Fruit fly (Drosophila melanogaster) whole organism, embryonic: ENCODE data around the gene CG1983.
A peak's percentile ranks its signal among the peaks of the same experiment; 100 is the strongest.

Experiments used
- Abd-B ChIP-seq: fragments of 200-800 bp; sonication (Bioruptor generic); optimal IDR thresholded peaks from 2 replicates; lab custom pipeline; 2018; ENCODE audit warnings: missing biosample characterization, mild to moderate bottlenecking, missing genetic modification characterization, moderate library complexity
- Bgb ChIP-seq: fragments of 200-800 bp; sonication (Bioruptor generic); IDR thresholded peaks from 2 replicates; pipeline ENCODE4 v1.3.6; 2022; ENCODE audit warnings: missing biosample characterization, missing genetic modification characterization; ENCODE audit not compliant: partially characterized antibody
- Blimp-1 ChIP-seq: fragments of 200-800 bp; sonication (Bioruptor generic); optimal IDR thresholded peaks from 3 replicates; lab custom pipeline; 2018; ENCODE audit warnings: missing biosample characterization, missing genetic modification characterization, mild to moderate bottlenecking, moderate library complexity, missing genetic modification reagents
- Bteb2 ChIP-seq: fragments of 200-800 bp; sonication (Bioruptor generic); optimal IDR thresholded peaks from 2 replicates; lab custom pipeline; 2016; ENCODE audit warnings: missing biosample characterization, missing genetic modification characterization
- CG10209 ChIP-seq: fragments of 200-800 bp; sonication (Bioruptor generic); optimal IDR thresholded peaks from 3 replicates; lab custom pipeline; 2017; ENCODE audit warnings: missing biosample characterization, mild to moderate bottlenecking, missing genetic modification characterization, missing genetic modification reagents
- CG10366 ChIP-seq: fragments of 200-800 bp; sonication (Bioruptor generic); IDR thresholded peaks from 2 replicates; pipeline ENCODE4 v1.3.6; 2022; ENCODE audit warnings: missing biosample characterization, missing genetic modification characterization
- CG11247 ChIP-seq: fragments of 200-800 bp; sonication (Bioruptor generic); IDR thresholded peaks from 2 replicates; pipeline ENCODE4 v1.3.6; 2022; ENCODE audit warnings: missing biosample characterization, missing genetic modification characterization
- CG12071 ChIP-seq: fragments of 200-800 bp; sonication (Bioruptor generic); optimal IDR thresholded peaks from 3 replicates; lab custom pipeline; 2018; ENCODE audit warnings: missing biosample characterization, mild to moderate bottlenecking, missing genetic modification characterization
- CG12219 ChIP-seq: fragments of 200-800 bp; sonication (Bioruptor generic); optimal IDR thresholded peaks from 3 replicates; lab custom pipeline; 2018; ENCODE audit warnings: missing biosample characterization, mild to moderate bottlenecking, missing genetic modification characterization
- CG12299 ChIP-seq: fragments of 200-800 bp; sonication (Bioruptor generic); optimal IDR thresholded peaks from 2 replicates; lab custom pipeline; 2018; ENCODE audit warnings: missing biosample characterization, mild to moderate bottlenecking, missing genetic modification characterization
- CG13287 ChIP-seq: fragments of 200-800 bp; sonication (Bioruptor generic); IDR thresholded peaks from 2 replicates; pipeline ENCODE4 v1.3.6; 2022; ENCODE audit warnings: missing biosample characterization, missing genetic modification characterization; ENCODE audit not compliant: partially characterized antibody
- CG1602 ChIP-seq: fragments of 200-800 bp; sonication (Bioruptor generic); optimal IDR thresholded peaks from 3 replicates; lab custom pipeline; 2016; ENCODE audit warnings: missing biosample characterization, missing genetic modification characterization
- CG17359 ChIP-seq: fragments of 200-800 bp; sonication (Bioruptor generic); optimal IDR thresholded peaks from 3 replicates; lab custom pipeline; 2018; ENCODE audit warnings: missing biosample characterization, mild to moderate bottlenecking, missing genetic modification characterization, moderate library complexity
- CG31441 ChIP-seq: fragments of 200-800 bp; sonication (Bioruptor generic); IDR thresholded peaks from 2 replicates; pipeline ENCODE4 v1.3.6; 2022; ENCODE audit warnings: missing biosample characterization, missing genetic modification characterization
- CG3407 ChIP-seq: fragments of 200-800 bp; sonication (Bioruptor generic); optimal IDR thresholded peaks from 2 replicates; lab custom pipeline; 2018; ENCODE audit warnings: missing biosample characterization, mild to moderate bottlenecking, missing genetic modification characterization
- CG3838 ChIP-seq: fragments of 200-800 bp; sonication (Bioruptor generic); optimal IDR thresholded peaks from 3 replicates; lab custom pipeline; 2016; ENCODE audit warnings: missing biosample characterization, missing genetic modification characterization
- CG42726 ChIP-seq: fragments of 200-800 bp; sonication (Bioruptor generic); IDR thresholded peaks from 2 replicates; pipeline ENCODE4 v1.3.6; 2022; ENCODE audit warnings: missing biosample characterization, missing genetic modification characterization; ENCODE audit not compliant: partially characterized antibody
- CG6689 ChIP-seq: fragments of 200-800 bp; sonication (Bioruptor generic); IDR thresholded peaks from 2 replicates; pipeline ENCODE4 v1.3.6; 2022; ENCODE audit warnings: missing biosample characterization, missing genetic modification characterization
- CG6791 ChIP-seq: fragments of 200-800 bp; sonication (Bioruptor generic); IDR thresholded peaks from 3 replicates; pipeline ENCODE4 v1.3.6; 2022; ENCODE audit warnings: missing biosample characterization, missing genetic modification characterization; ENCODE audit not compliant: partially characterized antibody
- CG6854 ChIP-seq: fragments of 200-800 bp; sonication (Bioruptor generic); optimal IDR thresholded peaks from 3 replicates; lab custom pipeline; 2017; ENCODE audit warnings: missing biosample characterization, mild to moderate bottlenecking, missing genetic modification characterization
- CG9727 ChIP-seq: fragments of 200-800 bp; sonication (Bioruptor generic); optimal IDR thresholded peaks from 3 replicates; lab custom pipeline; 2017; ENCODE audit warnings: missing biosample characterization, mild to moderate bottlenecking, missing genetic modification characterization
- Dfd ChIP-seq, 2 experiments: fragments of >200 bp; optimal IDR thresholded peaks; 2 replicates each; lab custom pipeline; 2017; ENCODE audit warnings: missing biosample characterization in 2 of 2, missing genetic modification characterization in 2 of 2
- Gsc ChIP-seq: fragments of 200-800 bp; sonication (Bioruptor generic); IDR thresholded peaks from 2 replicates; pipeline ENCODE4 v1.3.6; 2022; ENCODE audit warnings: missing biosample characterization, missing genetic modification characterization
- Jarid2 ChIP-seq: fragments of 200-800 bp; sonication (Bioruptor generic); optimal IDR thresholded peaks from 3 replicates; lab custom pipeline; 2017; ENCODE audit warnings: mild to moderate bottlenecking, missing biosample characterization, missing genetic modification reagents, missing genetic modification characterization
- Lim3 ChIP-seq: fragments of 200-800 bp; sonication (Bioruptor generic); IDR thresholded peaks from 2 replicates; pipeline ENCODE4 v1.3.6; 2022; ENCODE audit warnings: missing biosample characterization, missing genetic modification characterization
- Neu2 ChIP-seq: fragments of 200-800 bp; sonication (Bioruptor generic); optimal IDR thresholded peaks from 3 replicates; lab custom pipeline; 2016; ENCODE audit warnings: missing biosample characterization, missing genetic modification characterization, borderline replicate concordance
- Ravus ChIP-seq: fragments of 200-800 bp; sonication (Bioruptor generic); IDR thresholded peaks from 2 replicates; pipeline ENCODE4 v1.3.6; 2022; ENCODE audit warnings: missing biosample characterization, missing genetic modification characterization
- Rx ChIP-seq: fragments of 200-800 bp; sonication (Bioruptor generic); IDR thresholded peaks from 2 replicates; pipeline ENCODE4 v1.3.6; 2022; ENCODE audit warnings: missing biosample characterization, missing genetic modification characterization
- Six4 ChIP-seq: fragments of 200-800 bp; sonication (Bioruptor generic); optimal IDR thresholded peaks from 2 replicates; lab custom pipeline; 2016; ENCODE audit warnings: missing biosample characterization, missing genetic modification characterization
- Sry-β ChIP-seq: fragments of 200-800 bp; sonication (Bioruptor generic); optimal IDR thresholded peaks from 2 replicates; lab custom pipeline; 2018; ENCODE audit warnings: missing biosample characterization, mild to moderate bottlenecking, missing genetic modification characterization, moderate library complexity
- Stat92E ChIP-seq, 3 experiments: fragments of >200 bp in 2 of 3; fragments of 200-800 bp in 1 of 3; sonication (Bioruptor generic) in 1 of 3; optimal IDR thresholded peaks; 2 replicates each; lab custom pipeline; 2017 to 2019; ENCODE audit warnings: missing biosample characterization in 3 of 3, missing genetic modification characterization in 3 of 3, mild to moderate bottlenecking in 1 of 3, moderate library complexity in 1 of 3
- Trl ChIP-seq, 3 experiments: fragments of >200 bp in 2 of 3; fragments of 200-800 bp in 1 of 3; sonication (Bioruptor generic) in 1 of 3; optimal IDR thresholded peaks; 2 replicates in 1 of 3; 3 replicates in 2 of 3; lab custom pipeline; 2016 to 2017; ENCODE audit warnings: missing biosample characterization in 1 of 3, missing genetic modification characterization in 1 of 3
- bbx ChIP-seq: fragments of 200-800 bp; sonication (Bioruptor generic); IDR thresholded peaks from 2 replicates; pipeline ENCODE4 v1.3.6; 2022; ENCODE audit warnings: missing biosample characterization, missing genetic modification characterization; ENCODE audit not compliant: partially characterized antibody
- cg ChIP-seq: fragments of 200-800 bp; sonication (Bioruptor generic); optimal IDR thresholded peaks from 3 replicates; lab custom pipeline; 2019; ENCODE audit warnings: missing biosample characterization, mild to moderate bottlenecking, missing genetic modification characterization, moderate library complexity
- dati ChIP-seq: fragments of 200-800 bp; sonication (Bioruptor generic); IDR thresholded peaks from 2 replicates; pipeline ENCODE4 v1.3.6; 2022; ENCODE audit warnings: missing biosample characterization, missing genetic modification characterization
- esg ChIP-seq: fragments of 200-800 bp; sonication (Bioruptor generic); conservative IDR thresholded peaks from 2 replicates; pipeline ENCODE4 v1.3.6; 2022; ENCODE audit warnings: missing biosample characterization, missing genetic modification characterization
- ftz-f1 ChIP-seq: fragments of 200-800 bp; sonication (Bioruptor generic); optimal IDR thresholded peaks from 2 replicates; lab custom pipeline; 2016; ENCODE audit warnings: missing biosample characterization, missing genetic modification characterization
- hbn ChIP-seq: fragments of 200-800 bp; sonication (Bioruptor generic); IDR thresholded peaks from 2 replicates; pipeline ENCODE4 v1.3.6; 2022; ENCODE audit warnings: missing biosample characterization, missing genetic modification characterization; ENCODE audit not compliant: partially characterized antibody
- lmd ChIP-seq: fragments of 200-800 bp; sonication (Bioruptor generic); IDR thresholded peaks from 2 replicates; pipeline ENCODE4 v1.3.6; 2022; ENCODE audit warnings: missing biosample characterization, missing genetic modification characterization
- maf-S ChIP-seq: fragments of 200-800 bp; sonication (Bioruptor generic); optimal IDR thresholded peaks from 2 replicates; lab custom pipeline; 2016; ENCODE audit warnings: missing biosample characterization, missing genetic modification characterization
- prd ChIP-seq, 3 experiments: fragments of >200 bp in 2 of 3; fragments of 200-800 bp in 1 of 3; sonication (Bioruptor generic) in 1 of 3; optimal IDR thresholded peaks in 2 of 3; IDR thresholded peaks in 1 of 3; 2 replicates in 2 of 3; 3 replicates in 1 of 3; pipeline versions ENCODE4 v1.3.6 to Lab custom; 2017 to 2022; ENCODE audit warnings: missing biosample characterization in 1 of 3, missing genetic modification characterization in 1 of 3
- sna ChIP-seq: fragments of 200-800 bp; sonication (Bioruptor generic); IDR thresholded peaks from 2 replicates; pipeline ENCODE4 v1.3.6; 2022; ENCODE audit warnings: missing biosample characterization, missing genetic modification characterization; ENCODE audit not compliant: partially characterized antibody
- tgo ChIP-seq: fragments of 200-800 bp; sonication (Bioruptor generic); IDR thresholded peaks from 3 replicates; pipeline ENCODE4 v1.3.6; 2022; ENCODE audit warnings: missing biosample characterization, missing genetic modification characterization
- tll ChIP-seq, 2 experiments: fragments of 200-800 bp in 1 of 2; fragments of >200 bp in 1 of 2; sonication (Bioruptor generic) in 1 of 2; optimal IDR thresholded peaks; 2 replicates each; lab custom pipeline; 2017 to 2019; ENCODE audit warnings: missing biosample characterization in 2 of 2, missing genetic modification characterization in 2 of 2, mild to moderate bottlenecking in 1 of 2, moderate library complexity in 1 of 2
- unc-4 ChIP-seq: fragments of 200-800 bp; sonication (Bioruptor generic); IDR thresholded peaks from 2 replicates; pipeline ENCODE4 v1.3.6; 2022; ENCODE audit warnings: missing biosample characterization, missing genetic modification characterization; ENCODE audit not compliant: partially characterized antibody
- vfl ChIP-seq: fragments of 200-800 bp; sonication (Bioruptor generic); optimal IDR thresholded peaks from 2 replicates; lab custom pipeline; 2016; ENCODE audit warnings: missing biosample characterization, missing genetic modification characterization
- wdn ChIP-seq: fragments of 200-800 bp; sonication (Bioruptor generic); IDR thresholded peaks from 2 replicates; pipeline ENCODE4 v1.3.6; 2022; ENCODE audit warnings: missing biosample characterization, missing genetic modification characterization

The CG1983 gene

dm6 chr3R:30203104-30203986 is 25.8 kb upstream of the CG1983 start (continued):
- TF ChIP-seq Six4 (GFP tag; lab: Kevin White, UChicago), result peak; percentile 97
- peak; percentile 88 for TF ChIP-seq CG12219 (GFP tag; lab: Kevin White, UChicago)
- TF ChIP-seq Lim3 (GFP tag; lab: Robert Waterston, UW), result peak; percentile 95
- TF ChIP-seq Rx (GFP tag; lab: Robert Waterston, UW), result peak; percentile 91
- peak; percentile 96 for TF ChIP-seq CG3838 (GFP tag; lab: Kevin White, UChicago)
- peak; percentile 98 for TF ChIP-seq CG17359 (tag; lab: Kevin White, UChicago)
- peak; percentile 96 for TF ChIP-seq CG12071 (GFP tag; lab: Kevin White, UChicago)
- peak; percentile 64 for TF ChIP-seq Sry-β (GFP tag; lab: Kevin White, UChicago)
- peak; percentile 55; the same call in 1 of the 2 replicates for TF ChIP-seq hbn
- TF ChIP-seq wdn (GFP tag; lab: Robert Waterston, UW), result peak; percentile 84
- TF ChIP-seq tll (GFP tag; optimal IDR thresholded peaks at IDR 0.05; lab: Kevin White, UChicago), result peak in 1 of 2 experiments; percentile 59
- peak; percentile 94 for TF ChIP-seq CG31441 (GFP tag; lab: Robert Waterston, UW)
- TF ChIP-seq maf-S (GFP tag; lab: Kevin White, UChicago), result peak; percentile 92
- peak; percentile 92 for TF ChIP-seq tgo (GFP tag; lab: Robert Waterston, UW)
- no peak for TF ChIP-seq cg (GFP tag; lab: Kevin White, UChicago)
- peak; percentile 97 for TF ChIP-seq CG9727 (GFP tag; lab: Kevin White, UChicago)
- peak; percentile 97 for TF ChIP-seq Abd-B (GFP tag; lab: Kevin White, UChicago)
- peak; percentile 89 for TF ChIP-seq CG1602
- TF ChIP-seq CG11247 (GFP tag; lab: Robert Waterston, UW), result peak; percentile 73
- TF ChIP-seq CG3407 (GFP tag; lab: Kevin White, UChicago), result peak; percentile 88
- TF ChIP-seq CG6854 (GFP tag; lab: Kevin White, UChicago), result peak; percentile 93
- TF ChIP-seq Dfd (GFP tag; optimal IDR thresholded peaks at IDR 0.05; lab: Kevin White, UChicago), result no peak
- peak; percentile 65; the same call in 1 of the 2 replicates for TF ChIP-seq dati (GFP tag; lab: Robert Waterston, UW)
- peak; percentile 92 for TF ChIP-seq Neu2 (GFP tag; lab: Kevin White, UChicago)
- peak in 1 of 3 experiments; percentile 86 for TF ChIP-seq Stat92E (GFP tag; optimal IDR thresholded peaks at IDR 0.05; lab: Kevin White, UChicago)
- peak; percentile 90 for TF ChIP-seq Bteb2 (GFP tag; lab: Kevin White, UChicago)
- peak; percentile 95 for TF ChIP-seq CG6689 (GFP tag; lab: Robert Waterston, UW)
- TF ChIP-seq ftz-f1 (GFP tag; lab: Kevin White, UChicago), result peak; percentile 92
- TF ChIP-seq vfl, result peak; percentile 92
- peak; percentile 97 for TF ChIP-seq esg (GFP tag; lab: Robert Waterston, UW)
- TF ChIP-seq CG10366, result peak; percentile 86
- TF ChIP-seq Ravus (GFP tag; lab: Robert Waterston, UW), result peak; percentile 92
- TF ChIP-seq CG12299 (tag; lab: Kevin White, UChicago), result peak; percentile 82
- TF ChIP-seq Blimp-1 (GFP tag; lab: Kevin White, UChicago), result peak; percentile 96

- TF ChIP-seq prd (optimal IDR thresholded peaks at IDR 0.05; lab: Kevin White, UChicago), result no peak
- TF ChIP-seq prd (GFP tag; IDR thresholded peaks at IDR 0.05; lab: Robert Waterston, UW), result no peak
- TF ChIP-seq CG10209, result no peak
- peak; percentile 34 for TF ChIP-seq Bgb
- peak; percentile 35 for TF ChIP-seq Jarid2 (GFP tag; lab: Kevin White, UChicago)
- TF ChIP-seq sna (GFP tag; lab: Robert Waterston, UW), result 0 out of 2 replicates have a peak, but pooled peaks have one; percentile 21
- no peak for TF ChIP-seq Gsc (GFP tag; lab: Robert Waterston, UW)
- peak; percentile 9; the same call in 1 of the 3 replicates for TF ChIP-seq CG6791 (GFP tag; lab: Robert Waterston, UW)
- TF ChIP-seq unc-4, result peak; percentile 23; the same call in 1 of the 2 replicates
- TF ChIP-seq CG42726 (GFP tag; lab: Robert Waterston, UW), result 0 out of 2 replicates have a peak, but pooled peaks have one; percentile 5
- TF ChIP-seq Trl (optimal IDR thresholded peaks at IDR 0.05; lab: Kevin White, UChicago), result peak in 1 of 2 experiments; percentile 6
- TF ChIP-seq Trl (GFP tag; optimal IDR thresholded peaks at IDR 0.05; lab: Kevin White, UChicago), result no peak
- TF ChIP-seq CG13287 (GFP tag; lab: Robert Waterston, UW), result peak; percentile 24; the same call in 1 of the 2 replicates
- peak; percentile 38; the same call in 1 of the 2 replicates for TF ChIP-seq bbx (GFP tag; lab: Robert Waterston, UW)
- TF ChIP-seq lmd (GFP tag; lab: Robert Waterston, UW), result no peak
These were observed 25.3 kb upstream of the CG1983 start, which contains the start of gene CG9743 for dm6 chr3R:30202898-30203103. Gene CG9743 (minus strand): TSS chr3R:30202998.
